Fruit fly (Drosophila melanogaster) whole organism: ENCODE data around the gene Acp62F.

ENCODE experiments used
- CG8478 ChIP-seq: fragments of >200 bp; optimal IDR thresholded peaks from 2 replicates; lab custom pipeline; 2018; ENCODE audit warnings: inconsistent platforms
- Dll ChIP-seq: fragments of >200 bp; optimal IDR thresholded peaks from 2 replicates; lab custom pipeline; 2017
- EcR ChIP-seq, 2 experiments: fragments of >200 bp; optimal IDR thresholded peaks; 2 replicates each; lab custom pipeline; 2017; ENCODE audit warnings: missing biosample characterization in 2 of 2, missing genetic modification characterization in 2 of 2, missing genetic modification reagents in 2 of 2
- pan ChIP-seq: fragments of >200 bp; optimal IDR thresholded peaks from 2 replicates; lab custom pipeline; 2017
- psq ChIP-seq: fragments of >200 bp; optimal IDR thresholded peaks from 2 replicates; lab custom pipeline; 2017
- usp ChIP-seq: fragments of >200 bp; optimal IDR thresholded peaks from 2 replicates; lab custom pipeline; 2017; ENCODE audit warnings: missing biosample characterization, missing genetic modification characterization, mixed read lengths

Acp62F gene

DNA sequence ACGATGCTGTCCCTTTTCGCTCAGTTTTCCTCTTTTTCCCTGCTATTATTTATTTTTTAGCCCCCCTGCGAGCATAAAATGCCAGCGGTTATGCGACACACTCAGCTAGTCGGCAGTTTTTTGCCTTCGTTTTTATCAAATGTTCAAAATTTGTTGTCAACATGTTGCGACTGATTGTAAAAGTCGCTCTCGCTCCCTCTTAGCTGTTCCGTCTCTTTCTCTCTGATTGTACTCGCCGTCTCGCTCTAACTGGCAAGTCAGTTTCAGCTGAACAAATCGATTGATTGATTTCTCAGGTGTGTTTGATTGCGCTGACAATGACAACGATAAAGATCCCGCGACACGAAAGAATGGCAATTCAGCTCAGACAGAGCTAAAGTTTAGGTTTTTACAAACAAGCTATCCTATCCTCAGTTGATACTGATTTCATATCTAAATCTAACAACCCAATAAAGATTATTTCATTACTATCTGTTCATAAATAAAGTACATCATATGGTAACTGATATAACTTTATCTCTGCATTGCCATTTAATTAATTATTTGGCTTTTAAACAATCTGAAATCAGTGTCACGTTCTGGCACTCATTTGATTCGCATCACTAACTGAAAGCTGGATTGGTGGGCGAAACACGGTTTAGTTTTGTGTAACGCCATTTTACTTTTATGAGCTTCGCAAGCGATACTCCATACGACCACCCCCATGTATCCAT is 6.3 kb downstream of the Acp62F start:
- TF ChIP-seq CG8478 (lab: Kevin White, UChicago) (no peak), usp (GFP tag; lab: Kevin White, UChicago) (no peak), psq (no peak), pan (lab: Kevin White, UChicago) (no peak), Dll (lab: Kevin White, UChicago) (no peak), EcR (GFP tag; optimal IDR thresholded peaks at IDR 0.05; lab: Kevin White, UChicago) (no peak)

DNA sequence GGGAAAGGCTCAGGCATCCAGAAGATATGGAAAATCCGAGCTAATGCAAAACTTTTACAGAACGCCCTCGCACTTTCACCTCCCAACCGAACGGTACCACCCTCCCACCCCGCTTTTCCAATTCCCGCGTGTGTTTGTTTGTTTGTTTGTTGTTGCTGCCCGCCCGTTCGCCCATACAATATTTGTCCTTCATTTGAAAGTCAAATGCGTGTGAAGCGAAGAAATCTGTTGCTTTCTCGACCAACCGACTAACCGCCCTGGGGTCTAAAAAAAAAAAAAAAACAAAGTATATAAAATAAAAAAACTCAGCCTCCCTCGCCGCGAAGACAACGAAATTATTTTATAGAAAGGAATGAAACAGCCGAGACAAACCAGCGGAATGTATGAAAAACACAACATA is 8.8 kb downstream of the Acp62F start:
- no peak for TF ChIP-seq EcR (GFP tag; optimal IDR thresholded peaks at IDR 0.05; lab: Kevin White, UChicago)
- no peak for TF ChIP-seq pan (lab: Kevin White, UChicago)
- no peak for TF ChIP-seq Dll (lab: Kevin White, UChicago)
- no peak for TF ChIP-seq CG8478 (lab: Kevin White, UChicago)
- no peak for TF ChIP-seq psq
- TF ChIP-seq usp (GFP tag; lab: Kevin White, UChicago) = no peak

DNA sequence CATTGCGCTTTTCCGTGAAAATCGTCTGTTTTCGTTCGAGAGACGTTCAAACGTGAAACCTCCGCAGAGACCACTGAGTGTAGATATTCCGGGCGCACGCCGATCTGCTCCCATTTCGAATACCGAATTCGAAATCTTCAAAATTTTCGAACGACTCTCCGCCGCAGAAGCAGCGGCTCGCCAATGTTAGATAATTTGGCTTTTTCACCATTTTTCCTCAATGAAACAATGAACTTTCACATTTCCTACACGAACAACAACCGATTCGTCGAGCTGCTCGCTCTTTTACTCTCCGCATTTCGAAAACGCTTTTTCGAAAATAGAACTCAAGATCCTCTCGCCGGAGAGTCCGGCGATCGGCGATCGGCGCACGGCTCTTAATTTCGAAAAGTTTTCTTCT is 22.6 kb downstream of the Acp62F start:
- TF ChIP-seq EcR (GFP tag; optimal IDR thresholded peaks at IDR 0.05; lab: Kevin White, UChicago) (no peak), pan (lab: Kevin White, UChicago) (no peak), CG8478 (lab: Kevin White, UChicago) (no peak), Dll (lab: Kevin White, UChicago) (no peak), usp (GFP tag; lab: Kevin White, UChicago) (no peak), psq (no peak)

dm6 chr3L:2763762-2764161 is 24.2 kb downstream of the Acp62F start:
- TF ChIP-seq Dll (lab: Kevin White, UChicago) (no peak), EcR (GFP tag; optimal IDR thresholded peaks at IDR 0.05; lab: Kevin White, UChicago) (no peak), usp (GFP tag; lab: Kevin White, UChicago) (no peak), CG8478 (lab: Kevin White, UChicago) (no peak), pan (lab: Kevin White, UChicago) (no peak), psq (no peak)

DNA sequence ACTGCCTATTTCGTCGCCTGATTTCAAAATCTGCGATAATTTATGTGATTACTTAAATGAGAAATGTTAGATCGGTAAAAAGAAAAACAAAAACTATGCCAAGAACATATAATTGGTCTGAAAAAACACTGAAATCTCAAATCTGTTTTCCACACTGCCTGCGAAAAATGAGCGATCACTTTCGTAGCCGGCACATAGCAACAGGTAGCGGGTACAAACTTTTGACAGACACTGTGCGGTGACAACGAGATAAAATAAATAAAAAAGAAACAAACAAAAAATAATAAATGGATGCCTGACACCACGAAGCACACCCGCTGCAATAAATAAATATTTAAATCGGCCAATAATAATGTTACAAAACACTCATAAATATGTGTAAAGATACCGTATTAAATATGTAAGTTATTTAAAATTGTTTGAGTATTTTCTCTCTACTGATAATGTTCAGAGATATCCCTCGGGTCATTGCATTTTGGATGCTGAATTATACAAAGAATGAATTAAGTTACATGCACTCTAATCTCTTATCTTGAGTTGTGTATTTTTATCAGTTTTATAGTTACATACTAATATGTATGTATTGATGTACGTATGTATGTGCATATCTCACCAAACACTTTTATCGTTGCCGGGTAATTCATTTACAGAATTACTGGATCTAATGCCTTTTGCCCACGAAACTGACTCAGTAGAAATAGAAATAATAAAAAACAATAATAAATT is 25.6 kb downstream of the Acp62F start:
- no peak for TF ChIP-seq Dll (lab: Kevin White, UChicago)
- TF ChIP-seq pan (lab: Kevin White, UChicago) = no peak
- TF ChIP-seq EcR (GFP tag; optimal IDR thresholded peaks at IDR 0.05; lab: Kevin White, UChicago) = no peak

dm6 chr3L:2765794-2766268 is 26.3 kb downstream of the Acp62F start:
- TF ChIP-seq EcR (GFP tag; optimal IDR thresholded peaks at IDR 0.05; lab: Kevin White, UChicago) = no peak
- TF ChIP-seq psq = peak; percentile 23
- TF ChIP-seq Dll (lab: Kevin White, UChicago) = no peak
- no peak for TF ChIP-seq pan (lab: Kevin White, UChicago)

DNA sequence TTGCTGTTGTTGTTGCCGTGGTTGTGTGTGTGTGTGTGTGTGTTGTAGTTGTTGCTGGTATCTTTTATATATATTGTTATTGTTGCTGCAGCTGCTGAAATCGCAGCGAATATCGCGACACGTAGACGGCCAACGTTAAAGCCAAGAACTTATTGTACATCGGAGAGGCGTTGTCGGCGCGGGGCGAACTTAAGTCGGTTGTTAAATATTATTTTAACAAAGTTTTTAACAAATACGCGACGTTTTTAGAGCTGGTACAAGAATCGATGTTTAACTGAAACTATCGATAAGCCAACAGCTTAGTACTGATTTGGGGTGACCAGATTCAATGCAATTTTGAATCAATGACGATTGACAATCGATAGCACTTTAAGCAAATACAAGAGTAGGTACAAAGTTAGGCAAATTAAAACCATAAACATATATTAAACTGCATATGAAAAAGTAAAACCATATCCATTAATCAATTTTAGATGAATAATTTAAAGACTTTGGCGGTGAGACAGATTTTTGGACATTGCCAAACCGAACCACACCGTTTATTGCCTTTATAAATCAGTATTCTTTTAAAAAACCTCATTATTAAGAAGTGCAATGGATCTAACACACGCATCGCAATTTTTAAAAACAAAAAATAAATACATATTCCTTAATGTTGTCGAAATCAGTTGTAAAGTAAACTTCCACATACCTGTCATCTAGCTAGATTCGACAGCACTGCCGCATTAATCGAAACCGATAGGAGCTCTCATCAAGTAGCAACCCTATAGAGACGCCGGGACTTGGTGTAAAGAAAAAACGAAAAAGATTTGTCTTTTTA is 26.9 kb downstream of the Acp62F start, which contains the start of the genes Mrtf and Non2:
Gene Mrtf, minus strand, starts transcription at position 268 of the 820 bp plus-strand sequence.
Gene Non2, plus strand, starts transcription at position 731 of the 820 bp plus-strand sequence.
- TF ChIP-seq usp (GFP tag; lab: Kevin White, UChicago) (no peak), CG8478 (lab: Kevin White, UChicago) (no peak), Dll (lab: Kevin White, UChicago) (no peak), psq (no peak), EcR (GFP tag; optimal IDR thresholded peaks at IDR 0.05; lab: Kevin White, UChicago) (no peak), pan (lab: Kevin White, UChicago) (no peak)

- TF ChIP-seq Dll (lab: Kevin White, UChicago) (no peak), CG8478 (lab: Kevin White, UChicago) (no peak), psq (no peak), usp (GFP tag; lab: Kevin White, UChicago) (no peak), EcR (GFP tag; optimal IDR thresholded peaks at IDR 0.05; lab: Kevin White, UChicago) (no peak), pan (lab: Kevin White, UChicago) (no peak)
These were observed 32.5 kb downstream of the Acp62F start, which contains the start of gene AhcyL1 for dm6 chr3L:2772045-2772444. TSS of gene AhcyL1 (minus strand) at chr3L:2772325.

DNA sequence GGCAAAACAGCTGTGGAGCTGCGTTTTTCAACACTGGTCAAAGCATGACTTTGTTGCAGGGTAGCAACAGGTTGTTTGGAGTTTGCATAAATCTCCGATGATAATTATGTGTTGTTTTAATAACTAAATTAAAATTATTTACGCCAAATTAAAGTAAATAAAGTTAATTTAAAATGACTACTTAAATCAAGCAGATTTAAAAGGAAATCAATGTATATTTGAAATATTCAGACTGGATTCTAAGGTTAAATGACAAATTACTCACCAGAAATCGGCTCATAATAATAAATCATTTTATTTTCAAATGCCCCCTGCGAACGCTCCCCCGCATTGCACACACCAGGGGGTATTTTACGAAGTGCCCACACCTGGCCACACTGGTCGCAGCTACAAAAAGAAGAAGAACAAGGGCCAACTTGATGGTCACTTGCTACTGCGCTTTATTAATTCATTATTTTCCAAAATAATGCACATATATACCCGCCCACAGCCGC is 34.5 kb downstream of the Acp62F start, which contains the start of the genes CG12093 and Atg2:
Gene CG12093, minus strand, starts transcription at position 40 of the 494 bp plus-strand sequence.
Gene Atg2, plus strand, starts transcription at position 371 of the 494 bp plus-strand sequence.
- TF ChIP-seq pan (lab: Kevin White, UChicago) (peak; percentile 87), CG8478 (lab: Kevin White, UChicago) (no peak)

DNA sequence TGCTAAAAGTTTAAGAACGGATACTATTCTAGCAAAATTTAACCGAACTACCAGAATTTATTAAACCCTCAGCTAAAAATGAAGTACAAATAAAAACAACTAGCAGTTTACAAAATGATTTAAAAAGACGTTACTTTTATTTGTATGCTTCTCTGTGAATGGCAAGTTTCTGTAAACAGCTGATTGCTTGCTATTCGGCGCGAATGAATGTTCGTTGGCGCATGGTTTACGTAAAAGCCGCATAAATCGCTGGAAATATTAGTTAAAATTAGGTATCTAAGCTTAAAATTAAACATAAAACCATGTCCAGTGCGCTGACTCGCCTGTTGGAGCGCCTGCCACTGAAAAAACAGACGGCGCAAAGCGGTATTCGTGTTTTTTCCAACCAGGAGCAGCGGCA is 41.2 kb downstream of the Acp62F start, which contains the start of gene mRpS35:
Gene mRpS35, plus strand, starts transcription at position 189 of the 400 bp plus-strand sequence.
- TF ChIP-seq CG8478 (lab: Kevin White, UChicago) = no peak
- no peak for TF ChIP-seq Dll (lab: Kevin White, UChicago)
- no peak for TF ChIP-seq psq
- TF ChIP-seq EcR (GFP tag; optimal IDR thresholded peaks at IDR 0.05; lab: Kevin White, UChicago) = no peak
- no peak for TF ChIP-seq usp (GFP tag; lab: Kevin White, UChicago)
- no peak for TF ChIP-seq pan (lab: Kevin White, UChicago)
